Worm (Caenorhabditis elegans) whole organism, L1 larva: Measurements from ENCODE around the gene C31B8.1.

Experiments
- C04F5.9 ChIP-seq: sonication (generic microtip); optimal IDR thresholded peaks from 2 replicates; lab custom pipeline; 2016; ENCODE audit warnings: missing genetic modification characterization, missing compliant biosample characterization
- F16B12.6 ChIP-seq: fragments of 150-350 bp; optimal IDR thresholded peaks from 2 replicates; lab custom pipeline; 2014; ENCODE audit warnings: missing biosample characterization, missing genetic modification characterization
- alr-1 ChIP-seq: fragments of 200-800 bp; sonication (Bioruptor generic); optimal IDR thresholded peaks from 2 replicates; lab custom pipeline; 2018; ENCODE audit warnings: borderline replicate concordance, mild to moderate bottlenecking, missing genetic modification characterization, missing compliant biosample characterization
- aly-2 ChIP-seq: fragments of 150-350 bp; optimal IDR thresholded peaks from 2 replicates; lab custom pipeline; 2014; ENCODE audit warnings: missing biosample characterization, missing genetic modification characterization
- ceh-63 ChIP-seq: fragments of 200-800 bp; sonication (Bioruptor generic); optimal IDR thresholded peaks from 2 replicates; lab custom pipeline; 2018; ENCODE audit warnings: mild to moderate bottlenecking, missing genetic modification characterization, missing compliant biosample characterization
- ceh-8 ChIP-seq: fragments of 200-800 bp; sonication (Bioruptor generic); optimal IDR thresholded peaks from 2 replicates; lab custom pipeline; 2018; ENCODE audit warnings: mild to moderate bottlenecking, missing genetic modification characterization, moderate library complexity, missing compliant biosample characterization
- ceh-82 ChIP-seq, 3 experiments: fragments of 150-350 bp in 1 of 3; sonication (generic microtip) in 2 of 3; optimal IDR thresholded peaks; 2 replicates each; lab custom pipeline; 2014 to 2017; ENCODE audit warnings: missing biosample characterization in 3 of 3, missing genetic modification characterization in 3 of 3
- ceh-88 ChIP-seq: fragments of 200-800 bp; sonication (Bioruptor generic); IDR thresholded peaks from 2 replicates; pipeline ENCODE4 v1.3.6; 2022; ENCODE audit warnings: missing genetic modification characterization, missing compliant biosample characterization
- ceh-90 ChIP-seq: sonication (generic microtip); optimal IDR thresholded peaks from 2 replicates; lab custom pipeline; 2016; ENCODE audit warnings: missing genetic modification characterization, missing compliant biosample characterization
- dsc-1 ChIP-seq: sonication (generic microtip); optimal IDR thresholded peaks from 2 replicates; lab custom pipeline; 2016; ENCODE audit warnings: mild to moderate bottlenecking, missing genetic modification characterization, missing compliant biosample characterization
- efl-1 ChIP-seq, 4 experiments: fragments of 150-350 bp; optimal IDR thresholded peaks in 3 of 4; peaks in 1 of 4; 1 replicate in 1 of 4; 2 replicates in 3 of 4; lab custom pipeline; 2014; ENCODE audit warnings: missing biosample characterization in 2 of 4, missing genetic modification characterization in 2 of 4, missing genetic modification reagents in 2 of 4
- elt-2 ChIP-seq: sonication (generic microtip); optimal IDR thresholded peaks from 2 replicates; lab custom pipeline; 2016; ENCODE audit warnings: missing genetic modification characterization, mild to moderate bottlenecking, inconsistent platforms, missing compliant biosample characterization, missing genetic modification reagents
- ets-5 ChIP-seq: fragments of 200-800 bp; sonication (Bioruptor generic); IDR thresholded peaks from 2 replicates; pipeline ENCODE4 v1.3.6; 2022; ENCODE audit warnings: missing genetic modification characterization, missing compliant biosample characterization
- fkh-10 ChIP-seq: sonication (generic microtip); optimal IDR thresholded peaks from 2 replicates; lab custom pipeline; 2017; ENCODE audit warnings: missing biosample characterization, missing genetic modification reagents, missing genetic modification characterization
- fkh-8 ChIP-seq: sonication (generic microtip); optimal IDR thresholded peaks from 2 replicates; lab custom pipeline; 2016; ENCODE audit warnings: mild to moderate bottlenecking, missing genetic modification characterization, missing compliant biosample characterization
- grh-1 ChIP-seq: fragments of 200-800 bp; sonication (Bioruptor generic); IDR thresholded peaks from 2 replicates; pipeline ENCODE4 v1.3.6; 2022; ENCODE audit warnings: missing genetic modification reagents, missing genetic modification characterization, missing compliant biosample characterization
- hlh-17 ChIP-seq: fragments of 200-800 bp; sonication (Bioruptor generic); optimal IDR thresholded peaks from 2 replicates; lab custom pipeline; 2018; ENCODE audit warnings: missing genetic modification characterization, mild to moderate bottlenecking, missing compliant biosample characterization, moderate library complexity, borderline replicate concordance
- isw-1 ChIP-seq: fragments of 200-800 bp; sonication (Bioruptor generic); IDR thresholded peaks from 2 replicates; pipeline ENCODE4 v1.3.6; 2022; ENCODE audit warnings: missing genetic modification characterization, missing compliant biosample characterization
- jun-1 ChIP-seq: fragments of 150-350 bp; optimal IDR thresholded peaks from 2 replicates; lab custom pipeline; 2014; ENCODE audit warnings: missing biosample characterization, missing genetic modification reagents, missing genetic modification characterization
- lin-35 ChIP-seq, 2 experiments: fragments of 150-350 bp; optimal IDR thresholded peaks; 2 replicates each; lab custom pipeline; 2014; ENCODE audit warnings: missing biosample characterization in 2 of 2, missing genetic modification characterization in 2 of 2, missing genetic modification reagents in 2 of 2
- lin-39 ChIP-seq: fragments of 150-350 bp; optimal IDR thresholded peaks from 2 replicates; lab custom pipeline; 2014; ENCODE audit warnings: missing biosample characterization, missing genetic modification reagents, missing genetic modification characterization
- mab-9 ChIP-seq: fragments of 200-800 bp; sonication (Bioruptor generic); IDR thresholded peaks from 2 replicates; pipeline ENCODE4 v1.3.6; 2022; ENCODE audit warnings: missing genetic modification reagents, missing genetic modification characterization, missing compliant biosample characterization
- nhr-12 ChIP-seq: sonication (generic microtip); optimal IDR thresholded peaks from 2 replicates; lab custom pipeline; 2017; ENCODE audit warnings: missing biosample characterization, missing genetic modification characterization
- nhr-19 ChIP-seq: fragments of 200-800 bp; sonication (Bioruptor generic); conservative IDR thresholded peaks from 2 replicates; pipeline ENCODE4 v1.3.6; 2022; ENCODE audit warnings: missing genetic modification characterization, missing compliant biosample characterization
- nhr-237 ChIP-seq: fragments of 150-350 bp; optimal IDR thresholded peaks from 2 replicates; lab custom pipeline; 2014; ENCODE audit warnings: missing biosample characterization, missing genetic modification characterization
- nhr-28 ChIP-seq: fragments of 150-350 bp; optimal IDR thresholded peaks from 2 replicates; lab custom pipeline; 2014; ENCODE audit warnings: missing biosample characterization, missing genetic modification characterization
- nhr-47 ChIP-seq: sonication (generic microtip); optimal IDR thresholded peaks from 2 replicates; lab custom pipeline; 2016; ENCODE audit warnings: mild to moderate bottlenecking, missing genetic modification characterization, moderate library complexity, missing compliant biosample characterization
- pax-3 ChIP-seq: fragments of 200-800 bp; sonication (Bioruptor generic); optimal IDR thresholded peaks from 2 replicates; lab custom pipeline; 2018; ENCODE audit warnings: mild to moderate bottlenecking, missing genetic modification characterization, moderate library complexity, missing compliant biosample characterization
- skn-1 ChIP-seq: fragments of 150-350 bp; optimal IDR thresholded peaks from 2 replicates; lab custom pipeline; 2014; ENCODE audit warnings: missing biosample characterization, missing genetic modification characterization
- tbx-2 ChIP-seq: sonication (generic microtip); optimal IDR thresholded peaks from 2 replicates; lab custom pipeline; 2016; ENCODE audit warnings: missing genetic modification characterization, missing compliant biosample characterization
- tlp-1 ChIP-seq: fragments of 150-350 bp; optimal IDR thresholded peaks from 2 replicates; lab custom pipeline; 2014; ENCODE audit warnings: missing biosample characterization, missing genetic modification characterization
- unc-130 ChIP-seq: fragments of 150-350 bp; optimal IDR thresholded peaks from 2 replicates; lab custom pipeline; 2017; ENCODE audit warnings: missing biosample characterization, missing genetic modification characterization, inconsistent platforms
- unc-62 ChIP-seq: fragments of 150-350 bp; optimal IDR thresholded peaks from 2 replicates; lab custom pipeline; 2014; ENCODE audit warnings: missing biosample characterization, missing genetic modification reagents, missing genetic modification characterization
- vab-15 ChIP-seq: sonication (generic microtip); optimal IDR thresholded peaks from 2 replicates; lab custom pipeline; 2017; ENCODE audit warnings: missing genotype, mild to moderate bottlenecking, missing genetic modification characterization, missing compliant biosample characterization
- ztf-11 ChIP-seq, 2 experiments: sonication (generic microtip); optimal IDR thresholded peaks; 2 replicates each; lab custom pipeline; 2016 to 2017; ENCODE audit warnings: missing genetic modification characterization in 2 of 2, missing biosample characterization in 1 of 2, missing compliant biosample characterization in 1 of 2
- ztf-4 ChIP-seq: fragments of 150-350 bp; optimal IDR thresholded peaks from 2 replicates; lab custom pipeline; 2014; ENCODE audit warnings: missing biosample characterization, missing genetic modification characterization

The C31B8.1 gene

ce11 chrV:2931252-2931651, at the start of gene C31B8.1:
Gene C31B8.1 (plus strand): TSS chrV:2931552.
- no peak for TF ChIP-seq skn-1 (tag; lab: Kevin White, UChicago)
- TF ChIP-seq mab-9 (GFP tag; lab: Robert Waterston, UW), result no peak
- TF ChIP-seq efl-1 (optimal IDR thresholded peaks at IDR 0.05; lab: Kevin White, UChicago), result no peak
- TF ChIP-seq efl-1 (GFP tag; optimal IDR thresholded peaks at IDR 0.05 in 1 of 2; lab: Kevin White, UChicago), result peak in 1 of 2 experiments; percentile 78
- TF ChIP-seq, all 84 proteins: peak for 1

ce11 chrV:2881565-2881964, 49.8 kb upstream of the C31B8.1 start:
- TF ChIP-seq jun-1 (tag; lab: Kevin White, UChicago), result no peak
- no peak for TF ChIP-seq pax-3 (tag; lab: Kevin White, UChicago)
- no peak for TF ChIP-seq hlh-17
- TF ChIP-seq ceh-90 (tag; lab: Kevin White, UChicago), result no peak
- TF ChIP-seq ztf-4 (tag; lab: Kevin White, UChicago), result no peak
- TF ChIP-seq aly-2 (tag; lab: Kevin White, UChicago), result no peak
- TF ChIP-seq lin-39 (tag; lab: Kevin White, UChicago), result no peak
- TF ChIP-seq fkh-10, result no peak
- no peak for TF ChIP-seq ceh-63 (GFP tag; lab: Kevin White, UChicago)
- no peak for TF ChIP-seq vab-15
- no peak for TF ChIP-seq unc-130 (tag; lab: Kevin White, UChicago)
- TF ChIP-seq unc-62 (GFP tag; lab: Kevin White, UChicago), result no peak
- no peak for TF ChIP-seq ztf-11 (tag; optimal IDR thresholded peaks at IDR 0.05; lab: Kevin White, UChicago)

DNA sequence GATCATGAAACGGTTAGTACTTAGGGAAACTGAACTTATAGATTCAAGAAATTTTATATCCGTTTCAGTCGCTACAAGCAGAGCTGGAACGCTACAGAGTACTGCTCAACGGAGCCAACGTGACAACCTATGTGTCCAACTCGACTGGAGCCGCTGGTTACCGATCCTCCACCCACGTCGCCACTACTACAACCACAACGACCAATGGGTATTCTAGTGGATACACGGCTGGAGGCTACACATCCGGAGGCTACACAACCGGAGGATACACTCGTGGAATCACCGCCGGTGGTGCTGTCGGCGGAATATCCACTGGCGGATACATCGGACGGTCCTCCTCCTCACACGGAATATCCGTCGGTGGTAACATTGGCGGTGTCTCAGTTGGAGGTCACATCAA, 48.3 kb upstream of the C31B8.1 start:
- TF ChIP-seq ets-5 (no peak), tlp-1 (tag; lab: Kevin White, UChicago) (no peak), tbx-2 (no peak), unc-130 (tag; lab: Kevin White, UChicago) (no peak), ceh-88 (GFP tag; lab: Robert Waterston, UW) (no peak), grh-1 (no peak), nhr-237 (tag; lab: Kevin White, UChicago) (no peak), dsc-1 (tag; lab: Kevin White, UChicago) (no peak), lin-35 (GFP tag; optimal IDR thresholded peaks at IDR 0.05; lab: Kevin White, UChicago) (no peak), nhr-47 (tag; lab: Kevin White, UChicago) (no peak), ceh-8 (GFP tag; lab: Kevin White, UChicago) (no peak), nhr-12 (tag; lab: Kevin White, UChicago) (no peak)

DNA sequence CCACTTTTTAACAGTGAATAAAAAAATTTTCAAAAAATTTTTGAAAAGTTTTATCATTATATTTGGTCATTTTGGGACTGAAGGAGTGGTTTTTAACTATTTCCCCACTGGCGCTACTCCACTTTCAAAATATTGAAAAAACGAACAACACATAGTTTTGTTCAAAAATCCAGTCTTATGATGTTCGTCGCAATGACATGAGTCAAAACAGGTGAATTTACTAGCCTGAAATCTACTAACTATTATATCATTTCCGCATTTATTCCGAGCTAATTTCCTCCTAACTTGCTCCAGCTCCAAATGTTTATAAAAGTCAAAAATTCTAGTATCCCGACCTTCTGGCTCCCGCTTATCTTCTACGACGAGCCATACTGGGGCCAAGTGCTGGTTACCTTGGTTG, 46.9 kb upstream of the C31B8.1 start, which contains the start of gene sre-24:
Gene sre-24 (plus strand): TSS at position 301 of the 400 bp plus-strand sequence.
- TF ChIP-seq elt-2 (tag; lab: Kevin White, UChicago) (no peak), ztf-4 (tag; lab: Kevin White, UChicago) (no peak), fkh-8 (no peak)

DNA sequence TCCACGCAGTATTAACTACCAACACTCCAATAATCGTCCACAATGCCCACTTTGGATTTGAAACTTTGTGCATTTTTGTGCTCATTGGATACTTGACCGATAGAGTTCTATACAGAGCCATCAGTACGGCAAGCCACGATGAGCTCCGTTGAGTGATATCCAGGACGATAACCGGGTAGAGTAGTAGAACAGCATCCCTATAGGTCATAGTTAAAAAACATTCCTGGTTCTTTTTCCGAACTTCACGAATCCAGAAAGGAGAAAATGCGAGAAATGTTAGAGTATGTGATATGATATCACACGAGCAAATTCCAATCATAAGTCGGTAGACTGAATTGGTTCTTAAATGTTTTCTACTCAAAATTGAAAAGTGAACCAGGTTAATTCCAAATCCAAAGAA, 43.1 kb upstream of the C31B8.1 start:
- TF ChIP-seq C04F5.9 (tag; lab: Kevin White, UChicago) (no peak), F16B12.6 (tag; lab: Kevin White, UChicago) (no peak), mab-9 (GFP tag; lab: Robert Waterston, UW) (no peak), ceh-8 (GFP tag; lab: Kevin White, UChicago) (no peak), tlp-1 (tag; lab: Kevin White, UChicago) (no peak), nhr-237 (tag; lab: Kevin White, UChicago) (no peak), isw-1 (GFP tag; lab: Robert Waterston, UW) (no peak), ceh-82 (tag; optimal IDR thresholded peaks at IDR 0.05; lab: Kevin White, UChicago) (no peak), nhr-28 (no peak), fkh-10 (no peak), alr-1 (tag; lab: Kevin White, UChicago) (no peak), lin-35 (GFP tag; optimal IDR thresholded peaks at IDR 0.05; lab: Kevin White, UChicago) (no peak), nhr-19 (GFP tag; lab: Robert Waterston, UW) (no peak)
- TF ChIP-seq, all 84 proteins: peak for 0
